Fruit fly (Drosophila melanogaster): ENCODE data around the gene CG16989.

DNA sequence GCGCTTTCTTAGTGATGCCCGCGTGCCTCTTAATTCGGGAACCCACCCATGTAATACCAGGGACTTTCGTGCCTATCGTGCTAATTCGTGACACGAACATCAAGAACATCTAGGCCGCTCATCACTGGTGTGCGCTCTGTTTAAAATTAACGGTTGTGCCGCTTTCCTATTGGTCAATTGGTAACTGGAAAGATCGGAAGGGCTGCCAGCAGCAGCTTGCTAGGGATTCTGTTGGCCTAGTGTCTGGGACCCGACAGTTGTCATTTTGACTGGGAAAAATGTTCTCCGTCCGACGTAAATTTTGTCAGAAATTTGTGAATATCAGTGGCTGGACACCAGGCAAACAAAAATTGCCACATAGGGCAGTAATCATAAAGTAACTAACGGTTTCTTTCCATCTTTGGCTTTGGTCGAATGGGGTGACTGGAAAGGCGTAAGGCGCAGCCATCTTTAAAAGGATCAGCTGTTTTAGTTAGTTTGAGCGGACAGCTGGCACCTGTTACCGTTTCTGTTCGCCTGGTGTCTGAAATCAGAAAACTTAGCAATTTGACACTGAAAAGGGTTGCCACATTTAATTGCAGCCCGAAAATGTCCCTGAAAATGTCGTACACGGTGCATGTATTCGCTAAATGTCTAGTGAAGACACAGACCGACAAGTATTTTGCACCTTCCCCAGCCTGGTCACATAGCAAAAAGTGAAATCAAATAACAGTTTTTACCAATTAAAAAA, 33.9 kb upstream of the CG16989 start, which contains the start of gene CG5273:
- TF ChIP-seq Pif1A (GFP tag; optimal IDR thresholded peaks at IDR 0.05): peak; percentile 24
- TF ChIP-seq CG8159 (tag; optimal IDR thresholded peaks at IDR 0.05): peak; percentile 9
- no peak for TF ChIP-seq D1 (tag; optimal IDR thresholded peaks at IDR 0.05)
- no peak for TF ChIP-seq CG34367 (tag; optimal IDR thresholded peaks at IDR 0.05)
- peak; percentile 47; the same call in 1 of the 3 replicates for TF ChIP-seq fd96Ca (GFP tag; IDR thresholded peaks at IDR 0.05)
- no peak for TF ChIP-seq rn (GFP tag; IDR thresholded peaks at IDR 0.05)
- TF ChIP-seq CG8301 (tag; optimal IDR thresholded peaks at IDR 0.05): no peak
- peak; percentile 61 for TF ChIP-seq EcR (GFP tag; optimal IDR thresholded peaks at IDR 0.05)
